Fruit fly (Drosophila melanogaster) whole organism, prepupa: Measurements from ENCODE around the gene kat-60L1.

ENCODE experiments used
- Blimp-1 ChIP-seq: fragments of 200-800 bp; sonication (Bioruptor generic); optimal IDR thresholded peaks from 3 replicates; lab custom pipeline; 2017; ENCODE audit warnings: missing biosample characterization, missing genetic modification characterization, mild to moderate bottlenecking, moderate library complexity, missing genetic modification reagents
- CG10631 ChIP-seq: fragments of 200-800 bp; sonication (Bioruptor generic); optimal IDR thresholded peaks from 2 replicates; lab custom pipeline; 2016; ENCODE audit warnings: missing biosample characterization, missing genetic modification characterization
- CG10669 ChIP-seq: fragments of 200-800 bp; sonication (Bioruptor generic); optimal IDR thresholded peaks from 3 replicates; lab custom pipeline; 2018; ENCODE audit warnings: missing biosample characterization, mild to moderate bottlenecking, missing genetic modification characterization, moderate library complexity
- CG11294 ChIP-seq: fragments of 200-800 bp; sonication (Bioruptor generic); IDR thresholded peaks from 2 replicates; pipeline ENCODE4 v1.3.6; 2022; ENCODE audit warnings: missing biosample characterization, missing genetic modification characterization
- CG11762 ChIP-seq: fragments of 200-800 bp; sonication (Bioruptor generic); optimal IDR thresholded peaks from 3 replicates; lab custom pipeline; 2016; ENCODE audit warnings: missing biosample characterization, missing genetic modification characterization; ENCODE audit not compliant: insufficient read depth
- CG11902 ChIP-seq: fragments of 200-800 bp; sonication (Bioruptor generic); optimal IDR thresholded peaks from 3 replicates; lab custom pipeline; 2016; ENCODE audit warnings: missing biosample characterization, missing genetic modification characterization
- CG1621 ChIP-seq: fragments of 200-800 bp; sonication (Bioruptor generic); optimal IDR thresholded peaks from 3 replicates; lab custom pipeline; 2018; ENCODE audit warnings: missing biosample characterization, mild to moderate bottlenecking, missing genetic modification characterization
- CG16779 ChIP-seq: fragments of 200-800 bp; sonication (Bioruptor generic); optimal IDR thresholded peaks from 3 replicates; lab custom pipeline; 2017; ENCODE audit warnings: missing biosample characterization, mild to moderate bottlenecking, missing genetic modification characterization
- CG3032 ChIP-seq: fragments of 200-800 bp; optimal IDR thresholded peaks from 2 replicates; lab custom pipeline; 2019; ENCODE audit warnings: missing biosample characterization, mild to moderate bottlenecking, missing genetic modification characterization, moderate library complexity
- CG31627 ChIP-seq: fragments of 200-800 bp; sonication (Bioruptor generic); optimal IDR thresholded peaks from 3 replicates; lab custom pipeline; 2016; ENCODE audit warnings: missing biosample characterization, missing genetic modification characterization
- CG32006 ChIP-seq: fragments of 200-800 bp; sonication (Bioruptor generic); optimal IDR thresholded peaks from 3 replicates; lab custom pipeline; 2017; ENCODE audit warnings: missing biosample characterization, mild to moderate bottlenecking, missing genetic modification characterization
- CG34406 ChIP-seq: fragments of 200-800 bp; sonication (Bioruptor generic); optimal IDR thresholded peaks from 3 replicates; lab custom pipeline; 2016; ENCODE audit warnings: missing biosample characterization, missing genetic modification characterization
- CG3919 ChIP-seq: fragments of 200-800 bp; sonication (Bioruptor generic); optimal IDR thresholded peaks from 3 replicates; lab custom pipeline; 2016; ENCODE audit warnings: missing biosample characterization, missing genetic modification characterization
- CG4318 ChIP-seq: fragments of 200-800 bp; sonication (Bioruptor generic); optimal IDR thresholded peaks from 3 replicates; lab custom pipeline; 2017; ENCODE audit warnings: missing biosample characterization, mild to moderate bottlenecking, missing genetic modification characterization
- CG6163 ChIP-seq: fragments of 200-800 bp; sonication (Bioruptor generic); IDR thresholded peaks from 3 replicates; pipeline ENCODE4 v1.3.6; 2022; ENCODE audit warnings: missing biosample characterization, missing genetic modification characterization
- CG6808 ChIP-seq: fragments of 200-800 bp; sonication (Bioruptor generic); optimal IDR thresholded peaks from 3 replicates; lab custom pipeline; 2017; ENCODE audit warnings: missing biosample characterization, missing genetic modification characterization, mild to moderate bottlenecking, moderate library complexity, missing genetic modification reagents
- CG6854 ChIP-seq: fragments of 200-800 bp; sonication (Bioruptor generic); optimal IDR thresholded peaks from 2 replicates; lab custom pipeline; 2017; ENCODE audit warnings: missing biosample characterization, mild to moderate bottlenecking, missing genetic modification characterization
- CG7368 ChIP-seq: fragments of 200-800 bp; sonication (Bioruptor generic); optimal IDR thresholded peaks from 3 replicates; lab custom pipeline; 2016; ENCODE audit warnings: missing biosample characterization, missing genetic modification characterization
- CG8119 ChIP-seq: fragments of 200-800 bp; sonication (Bioruptor generic); IDR thresholded peaks from 3 replicates; pipeline ENCODE4 v1.3.6; 2022; ENCODE audit warnings: missing biosample characterization, missing genetic modification characterization
- CG8319 ChIP-seq: fragments of 200-800 bp; sonication (Bioruptor generic); optimal IDR thresholded peaks from 3 replicates; lab custom pipeline; 2016; ENCODE audit warnings: missing biosample characterization, missing genetic modification characterization
- CG9139 ChIP-seq: fragments of 200-800 bp; sonication (Bioruptor generic); optimal IDR thresholded peaks from 3 replicates; lab custom pipeline; 2017; ENCODE audit warnings: missing biosample characterization, mild to moderate bottlenecking, missing genetic modification characterization
- Eip75B ChIP-seq: fragments of 200-800 bp; sonication (Bioruptor generic); optimal IDR thresholded peaks from 3 replicates; lab custom pipeline; 2016; ENCODE audit warnings: missing biosample characterization, missing genetic modification characterization
- Eip93F ChIP-seq: fragments of 200-800 bp; sonication (Bioruptor generic); optimal IDR thresholded peaks from 2 replicates; lab custom pipeline; 2016; ENCODE audit warnings: missing biosample characterization, mild to moderate bottlenecking, missing genetic modification characterization
- Ets21C ChIP-seq: fragments of 200-800 bp; sonication (Bioruptor generic); optimal IDR thresholded peaks from 3 replicates; lab custom pipeline; 2016; ENCODE audit warnings: missing biosample characterization, missing genetic modification characterization
- Ets96B ChIP-seq: fragments of 200-800 bp; optimal IDR thresholded peaks from 2 replicates; lab custom pipeline; 2019; ENCODE audit warnings: missing biosample characterization, mild to moderate bottlenecking, missing genetic modification characterization, moderate library complexity
- Gug ChIP-seq: fragments of 200-800 bp; sonication (Bioruptor generic); IDR thresholded peaks from 2 replicates; pipeline ENCODE4 v1.3.6; 2022; ENCODE audit warnings: missing biosample characterization, missing genetic modification characterization
- Hr38 ChIP-seq: sonication (Bioruptor generic); optimal IDR thresholded peaks from 2 replicates; lab custom pipeline; 2016; ENCODE audit warnings: missing biosample characterization, missing genetic modification characterization
- Met ChIP-seq: fragments of 200-800 bp; sonication (Bioruptor generic); optimal IDR thresholded peaks from 3 replicates; lab custom pipeline; 2016; ENCODE audit warnings: missing biosample characterization, missing genetic modification characterization
- Smox ChIP-seq: fragments of 200-800 bp; sonication (Bioruptor generic); optimal IDR thresholded peaks from 3 replicates; lab custom pipeline; 2016; ENCODE audit warnings: missing biosample characterization, missing genetic modification characterization
- Sox102F ChIP-seq: fragments of 200-800 bp; sonication (Bioruptor generic); optimal IDR thresholded peaks from 2 replicates; lab custom pipeline; 2016; ENCODE audit warnings: missing biosample characterization, mild to moderate bottlenecking, missing genetic modification characterization
- Sox14 ChIP-seq: fragments of 200-800 bp; sonication (Bioruptor generic); optimal IDR thresholded peaks from 3 replicates; lab custom pipeline; 2016; ENCODE audit warnings: missing biosample characterization, missing genetic modification characterization
- Sox15 ChIP-seq: fragments of 200-800 bp; sonication (Bioruptor generic); optimal IDR thresholded peaks from 3 replicates; lab custom pipeline; 2016; ENCODE audit warnings: missing biosample characterization, missing genetic modification characterization
- achi ChIP-seq: fragments of 200-800 bp; sonication (Bioruptor generic); optimal IDR thresholded peaks from 3 replicates; lab custom pipeline; 2016; ENCODE audit warnings: missing biosample characterization, missing genetic modification characterization
- dac ChIP-seq: fragments of 200-800 bp; sonication (Bioruptor generic); optimal IDR thresholded peaks from 2 replicates; lab custom pipeline; 2017; ENCODE audit warnings: missing biosample characterization, mild to moderate bottlenecking, missing genetic modification characterization
- dsx ChIP-seq: fragments of 200-800 bp; optimal IDR thresholded peaks from 3 replicates; lab custom pipeline; 2019; ENCODE audit warnings: missing biosample characterization, mild to moderate bottlenecking, missing genetic modification characterization, moderate library complexity; ENCODE audit not compliant: poor library complexity, severe bottlenecking
- eg ChIP-seq: fragments of 200-800 bp; sonication (Bioruptor generic); IDR thresholded peaks from 3 replicates; pipeline ENCODE4 v1.3.6; 2022; ENCODE audit warnings: missing biosample characterization, missing genetic modification characterization
- esn ChIP-seq: fragments of 200-800 bp; sonication (Bioruptor generic); optimal IDR thresholded peaks from 2 replicates; lab custom pipeline; 2016; ENCODE audit warnings: missing biosample characterization, mild to moderate bottlenecking, missing genetic modification characterization, moderate library complexity
- fd59A ChIP-seq: fragments of 200-800 bp; sonication (Bioruptor generic); optimal IDR thresholded peaks from 2 replicates; lab custom pipeline; 2017; ENCODE audit warnings: missing biosample characterization, mild to moderate bottlenecking, missing genetic modification characterization, missing genetic modification reagents
- fd85E ChIP-seq: fragments of 200-800 bp; sonication (Bioruptor generic); optimal IDR thresholded peaks from 3 replicates; lab custom pipeline; 2016; ENCODE audit warnings: missing biosample characterization, missing genetic modification characterization
- fkh ChIP-seq: fragments of 200-800 bp; sonication (Bioruptor generic); optimal IDR thresholded peaks from 3 replicates; lab custom pipeline; 2017; ENCODE audit warnings: missing biosample characterization, mild to moderate bottlenecking, missing genetic modification characterization, moderate library complexity
- lz ChIP-seq: fragments of 200-800 bp; sonication (Bioruptor generic); optimal IDR thresholded peaks from 3 replicates; lab custom pipeline; 2016; ENCODE audit warnings: missing biosample characterization, missing genetic modification characterization
- pdm3 ChIP-seq: fragments of 200-800 bp; sonication (Bioruptor generic); optimal IDR thresholded peaks from 3 replicates; lab custom pipeline; 2016; ENCODE audit warnings: missing biosample characterization, missing genetic modification characterization
- salr ChIP-seq, 2 experiments: fragments of 200-800 bp; sonication (Bioruptor generic); optimal IDR thresholded peaks; 3 replicates each; lab custom pipeline; 2016 to 2018; ENCODE audit warnings: missing biosample characterization in 2 of 2, missing genetic modification characterization in 2 of 2, mild to moderate bottlenecking in 1 of 2
- spab ChIP-seq: fragments of 200-800 bp; sonication (Bioruptor generic); optimal IDR thresholded peaks from 2 replicates; lab custom pipeline; 2017; ENCODE audit warnings: missing biosample characterization, mild to moderate bottlenecking, missing genetic modification characterization, missing genetic modification reagents
- svp ChIP-seq: fragments of 200-800 bp; sonication (Bioruptor generic); peaks from one replicate; lab custom pipeline; 2016; ENCODE audit warnings: missing biosample characterization, missing genetic modification characterization
- topi ChIP-seq: fragments of 200-800 bp; sonication (Bioruptor generic); optimal IDR thresholded peaks from 3 replicates; lab custom pipeline; 2016; ENCODE audit warnings: missing biosample characterization, missing genetic modification characterization
- vri ChIP-seq: fragments of 200-800 bp; sonication (Bioruptor generic); optimal IDR thresholded peaks from 3 replicates; lab custom pipeline; 2016; ENCODE audit warnings: missing biosample characterization, mild to moderate bottlenecking, missing genetic modification characterization

Gene kat-60L1

dm6 chr3R:5832345-5832981 lies 50.9 kb downstream of the kat-60L1 start:
- TF ChIP-seq CG10669 (GFP tag; lab: Kevin White, UChicago): no peak
- peak; percentile 17 for TF ChIP-seq svp (GFP tag; lab: Kevin White, UChicago)

- TF ChIP-seq CG6163 (GFP tag; lab: Robert Waterston, UW): peak; percentile 97
- no peak for TF ChIP-seq fkh (GFP tag; lab: Kevin White, UChicago)
- TF ChIP-seq Gug: peak; percentile 92
- peak; percentile 92 for TF ChIP-seq Eip75B
- TF ChIP-seq CG8119 (GFP tag; lab: Robert Waterston, UW): peak; percentile 93
- TF ChIP-seq esn (GFP tag; lab: Kevin White, UChicago): peak; percentile 93
- peak; percentile 94 for TF ChIP-seq eg (GFP tag; lab: Robert Waterston, UW)
- peak; percentile 76 for TF ChIP-seq fd85E (GFP tag; lab: Kevin White, UChicago)
- TF ChIP-seq Ets21C (GFP tag; lab: Kevin White, UChicago): peak; percentile 92
- peak; percentile 79 for TF ChIP-seq CG10669 (GFP tag; lab: Kevin White, UChicago)
- TF ChIP-seq pdm3 (GFP tag; lab: Kevin White, UChicago): peak; percentile 92
- peak; percentile 94 for TF ChIP-seq lz (GFP tag; lab: Kevin White, UChicago)
- no peak for TF ChIP-seq CG6854 (GFP tag; lab: Kevin White, UChicago)
- TF ChIP-seq CG11902 (GFP tag; lab: Kevin White, UChicago): peak; percentile 91
- peak; percentile 90 for TF ChIP-seq CG8319 (GFP tag; lab: Kevin White, UChicago)
- peak; percentile 91 for TF ChIP-seq CG34406 (GFP tag; lab: Kevin White, UChicago)
- peak; percentile 95 for TF ChIP-seq topi (GFP tag; lab: Kevin White, UChicago)
- TF ChIP-seq Hr38 (GFP tag; lab: Kevin White, UChicago): peak; percentile 45
- peak; percentile 95 for TF ChIP-seq CG32006
- TF ChIP-seq dac (GFP tag; lab: Kevin White, UChicago): peak; percentile 86
- TF ChIP-seq CG16779: peak; percentile 78
- peak; percentile 74 for TF ChIP-seq CG3032 (tag; lab: Kevin White, UChicago)
- TF ChIP-seq vri (GFP tag; lab: Kevin White, UChicago): peak; percentile 47
- TF ChIP-seq Sox15 (GFP tag; lab: Kevin White, UChicago): peak; percentile 85
- TF ChIP-seq CG4318 (GFP tag; lab: Kevin White, UChicago): peak; percentile 90
- TF ChIP-seq salr (GFP tag; optimal IDR thresholded peaks at IDR 0.05; lab: Kevin White, UChicago): peak; percentile 69 to 85
- peak; percentile 84 for TF ChIP-seq CG11762
- TF ChIP-seq CG31627 (GFP tag; lab: Kevin White, UChicago): peak; percentile 96
- peak; percentile 84 for TF ChIP-seq CG7368
- peak; percentile 81 for TF ChIP-seq CG1621
- peak; percentile 91 for TF ChIP-seq achi (GFP tag; lab: Kevin White, UChicago)
- peak; percentile 69 for TF ChIP-seq Blimp-1
- TF ChIP-seq CG11294 (GFP tag; lab: Robert Waterston, UW): peak; percentile 89
- TF ChIP-seq CG6808 (GFP tag; lab: Kevin White, UChicago): peak; percentile 70
- peak; percentile 84 for TF ChIP-seq fd59A (GFP tag; lab: Kevin White, UChicago)
- TF ChIP-seq svp (GFP tag; lab: Kevin White, UChicago): peak; percentile 97
- TF ChIP-seq Eip93F (GFP tag; lab: Kevin White, UChicago): peak; percentile 34
- TF ChIP-seq CG9139 (GFP tag; lab: Kevin White, UChicago): peak; percentile 41
- peak; percentile 93 for TF ChIP-seq Sox14 (GFP tag; lab: Kevin White, UChicago)
- TF ChIP-seq spab (GFP tag; lab: Kevin White, UChicago): peak; percentile 76
- peak; percentile 83 for TF ChIP-seq Ets96B (tag; lab: Kevin White, UChicago)
- peak; percentile 94 for TF ChIP-seq CG3919
- TF ChIP-seq Met (GFP tag; lab: Kevin White, UChicago): peak; percentile 92
- TF ChIP-seq CG10631 (GFP tag; lab: Kevin White, UChicago): peak; percentile 92
- peak; percentile 91 for TF ChIP-seq Smox
- TF ChIP-seq Sox102F: peak; percentile 89
- TF ChIP-seq dsx (GFP tag; lab: Kevin White, UChicago): peak; percentile 67
Observed at dm6 chr3R:5833948-5834504, 52.5 kb downstream of the kat-60L1 start.
